Fruit fly (Drosophila melanogaster) whole organism, adult: ENCODE results near the gene Cyfip.

Experiments used
- CG12768 ChIP-seq: fragments of 200-800 bp; sonication (Bioruptor generic); optimal IDR thresholded peaks from 2 replicates; lab custom pipeline; 2017; ENCODE audit warnings: missing biosample characterization, missing genetic modification characterization, mild to moderate bottlenecking, moderate library complexity, missing genetic modification reagents
- CG14711 ChIP-seq: fragments of 200-800 bp; sonication (Bioruptor generic); optimal IDR thresholded peaks from 2 replicates; lab custom pipeline; 2018; ENCODE audit warnings: missing biosample characterization, mild to moderate bottlenecking, missing genetic modification characterization, moderate library complexity
- CG33017 ChIP-seq: fragments of 200-800 bp; sonication (Bioruptor generic); optimal IDR thresholded peaks from 2 replicates; lab custom pipeline; 2018; ENCODE audit warnings: missing biosample characterization, mild to moderate bottlenecking, missing genetic modification characterization, moderate library complexity
- CG7045 ChIP-seq: fragments of 200-800 bp; sonication (Bioruptor generic); optimal IDR thresholded peaks from 2 replicates; lab custom pipeline; 2017; ENCODE audit warnings: missing biosample characterization, mild to moderate bottlenecking, missing genetic modification characterization
- Clk ChIP-seq: fragments of 200-800 bp; sonication (Bioruptor generic); optimal IDR thresholded peaks from 2 replicates; lab custom pipeline; 2017; ENCODE audit warnings: missing biosample characterization, missing genetic modification characterization
- bab1 ChIP-seq: fragments of 200-800 bp; sonication (Bioruptor generic); optimal IDR thresholded peaks from 3 replicates; lab custom pipeline; 2019; ENCODE audit warnings: missing biosample characterization, mild to moderate bottlenecking, missing genetic modification characterization, moderate library complexity
- cnc ChIP-seq, 2 experiments: fragments of >200 bp; optimal IDR thresholded peaks; 2 replicates each; lab custom pipeline; 2017
- kay ChIP-seq: fragments of 200-800 bp; sonication (Bioruptor generic); peaks from one replicate; lab custom pipeline; 2016; ENCODE audit warnings: missing biosample characterization, missing genetic modification characterization, borderline replicate concordance
- ovo ChIP-seq: fragments of 200-800 bp; sonication (Bioruptor generic); optimal IDR thresholded peaks from 2 replicates; lab custom pipeline; 2016; ENCODE audit warnings: missing biosample characterization, missing genetic modification characterization
- pad ChIP-seq: fragments of 200-800 bp; sonication (Bioruptor generic); optimal IDR thresholded peaks from 3 replicates; lab custom pipeline; 2017; ENCODE audit warnings: missing biosample characterization, missing genetic modification characterization, mild to moderate bottlenecking, moderate library complexity, missing genetic modification reagents
- tj ChIP-seq: fragments of 200-800 bp; sonication (Bioruptor generic); optimal IDR thresholded peaks from 3 replicates; lab custom pipeline; 2017; ENCODE audit warnings: missing biosample characterization, mild to moderate bottlenecking, missing genetic modification characterization, moderate library complexity
- toe ChIP-seq: fragments of 200-800 bp; sonication (Bioruptor generic); optimal IDR thresholded peaks from 2 replicates; lab custom pipeline; 2016; ENCODE audit warnings: missing biosample characterization, missing genetic modification characterization

DNA sequence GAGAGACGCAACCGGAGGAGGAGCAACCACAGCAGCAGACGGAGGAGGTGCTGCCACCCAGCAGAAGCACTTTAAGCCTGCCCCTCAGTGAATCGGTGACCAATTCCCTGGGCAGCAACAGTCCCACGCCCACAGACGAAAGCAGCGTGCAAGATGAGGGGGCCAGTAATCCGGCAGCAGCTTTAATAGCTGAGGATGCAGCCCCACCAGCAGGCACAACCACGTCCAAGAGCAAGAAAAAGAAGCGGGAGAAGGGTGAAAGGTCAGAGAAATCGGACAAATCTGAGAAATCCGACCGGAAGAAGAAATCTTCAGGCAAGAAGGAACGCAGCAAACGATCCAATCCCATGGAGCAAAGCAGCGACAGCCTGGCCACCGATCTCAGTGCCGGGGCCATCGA, 44.3 kb upstream of the Cyfip start:
- TF ChIP-seq CG14711 (tag; lab: Kevin White, UChicago) (no peak), kay (GFP tag; lab: Kevin White, UChicago) (no peak), toe (no peak), ovo (no peak), Clk (GFP tag; lab: Kevin White, UChicago) (no peak), cnc (optimal IDR thresholded peaks at IDR 0.05; lab: Kevin White, UChicago) (no peak), pad (GFP tag; lab: Kevin White, UChicago) (no peak), CG12768 (GFP tag; lab: Kevin White, UChicago) (no peak), tj (GFP tag; lab: Kevin White, UChicago) (no peak), bab1 (GFP tag; lab: Kevin White, UChicago) (no peak), CG33017 (tag; lab: Kevin White, UChicago) (no peak), CG7045 (GFP tag; lab: Kevin White, UChicago) (no peak)
